Fruit fly (Drosophila melanogaster) whole organism, embryonic: ENCODE measurements around the gene Awh.

ENCODE experiments used
- Atf-2 ChIP-seq: fragments of 200-800 bp; sonication (Bioruptor generic); optimal IDR thresholded peaks from 2 replicates; lab custom pipeline; 2016; ENCODE audit warnings: missing biosample characterization, missing genetic modification characterization
- Atf3 ChIP-seq: fragments of 200-800 bp; sonication (Bioruptor generic); optimal IDR thresholded peaks from 3 replicates; lab custom pipeline; 2016; ENCODE audit warnings: missing biosample characterization, missing genetic modification characterization
- CG11560 ChIP-seq: fragments of 200-800 bp; sonication (Bioruptor generic); IDR thresholded peaks from 3 replicates; pipeline ENCODE4 v1.3.6; 2022; ENCODE audit warnings: missing biosample characterization, missing genetic modification characterization
- CG11696 ChIP-seq: fragments of 200-800 bp; sonication (Bioruptor generic); IDR thresholded peaks from 2 replicates; pipeline ENCODE4 v1.3.6; 2022; ENCODE audit warnings: missing biosample characterization, missing genetic modification characterization
- CG12391 ChIP-seq: fragments of 200-800 bp; sonication (Bioruptor generic); optimal IDR thresholded peaks from 3 replicates; lab custom pipeline; 2018; ENCODE audit warnings: missing biosample characterization, mild to moderate bottlenecking, missing genetic modification characterization, moderate library complexity
- CG13123 ChIP-seq: fragments of 200-800 bp; sonication (Bioruptor generic); optimal IDR thresholded peaks from 2 replicates; lab custom pipeline; 2016; ENCODE audit warnings: missing biosample characterization, missing genetic modification characterization
- CG15011 ChIP-seq: fragments of 200-800 bp; sonication (Bioruptor generic); optimal IDR thresholded peaks from 3 replicates; lab custom pipeline; 2018; ENCODE audit warnings: missing biosample characterization, mild to moderate bottlenecking, missing genetic modification characterization
- CG16779 ChIP-seq: fragments of 200-800 bp; sonication (Bioruptor generic); IDR thresholded peaks from 2 replicates; pipeline ENCODE4 v1.3.6; 2022; ENCODE audit warnings: missing biosample characterization, missing genetic modification characterization
- CG17359 ChIP-seq: fragments of 200-800 bp; sonication (Bioruptor generic); optimal IDR thresholded peaks from 3 replicates; lab custom pipeline; 2018; ENCODE audit warnings: missing biosample characterization, mild to moderate bottlenecking, missing genetic modification characterization, moderate library complexity
- CG18476 ChIP-seq: fragments of 200-800 bp; sonication (Bioruptor generic); optimal IDR thresholded peaks from 2 replicates; lab custom pipeline; 2016; ENCODE audit warnings: missing biosample characterization, mild to moderate bottlenecking, missing genetic modification characterization
- CG2712 ChIP-seq: fragments of 200-800 bp; optimal IDR thresholded peaks from 3 replicates; lab custom pipeline; 2019; ENCODE audit warnings: missing biosample characterization, mild to moderate bottlenecking, missing genetic modification characterization, moderate library complexity
- CG31441 ChIP-seq: fragments of 200-800 bp; sonication (Bioruptor generic); IDR thresholded peaks from 2 replicates; pipeline ENCODE4 v1.3.6; 2022; ENCODE audit warnings: missing biosample characterization, missing genetic modification characterization
- CG34422 ChIP-seq: fragments of 200-800 bp; sonication (Bioruptor generic); IDR thresholded peaks from 3 replicates; pipeline ENCODE4 v1.3.6; 2022; ENCODE audit warnings: missing biosample characterization, missing genetic modification characterization
- CG42726 ChIP-seq: fragments of 200-800 bp; sonication (Bioruptor generic); IDR thresholded peaks from 2 replicates; pipeline ENCODE4 v1.3.6; 2022; ENCODE audit warnings: missing biosample characterization, missing genetic modification characterization; ENCODE audit not compliant: partially characterized antibody
- CG7963 ChIP-seq: fragments of 200-800 bp; sonication (Bioruptor generic); IDR thresholded peaks from 3 replicates; pipeline ENCODE4 v1.3.6; 2022; ENCODE audit warnings: missing biosample characterization, missing genetic modification characterization; ENCODE audit not compliant: partially characterized antibody
- CG8290 ChIP-seq, 3 experiments: fragments of 200-800 bp; sonication (Bioruptor generic); optimal IDR thresholded peaks; 2 replicates each; lab custom pipeline; 2016 to 2019; ENCODE audit warnings: missing biosample characterization in 3 of 3, missing genetic modification characterization in 3 of 3, mild to moderate bottlenecking in 2 of 3, moderate library complexity in 1 of 3
- CoRest ChIP-seq: fragments of 200-800 bp; sonication (Bioruptor generic); optimal IDR thresholded peaks from 3 replicates; lab custom pipeline; 2018; ENCODE audit warnings: missing biosample characterization, mild to moderate bottlenecking, missing genetic modification characterization, moderate library complexity
- D19A ChIP-seq: fragments of 200-800 bp; optimal IDR thresholded peaks from 3 replicates; lab custom pipeline; 2019; ENCODE audit warnings: missing biosample characterization, mild to moderate bottlenecking, missing genetic modification characterization, moderate library complexity
- D19B ChIP-seq: fragments of 200-800 bp; sonication (Bioruptor generic); optimal IDR thresholded peaks from 2 replicates; lab custom pipeline; 2017; ENCODE audit warnings: missing biosample characterization, mild to moderate bottlenecking, missing genetic modification characterization
- HHEX ChIP-seq: fragments of 200-800 bp; sonication (Bioruptor generic); optimal IDR thresholded peaks from 3 replicates; lab custom pipeline; 2017; ENCODE audit warnings: missing biosample characterization, mild to moderate bottlenecking, missing genetic modification characterization, missing genetic modification reagents
- Mrtf ChIP-seq: fragments of 200-800 bp; sonication (Bioruptor generic); IDR thresholded peaks from 3 replicates; pipeline ENCODE4 v1.3.6; 2022; ENCODE audit warnings: missing biosample characterization, missing genetic modification characterization
- NC2α ChIP-seq: fragments of 200-800 bp; sonication (Bioruptor generic); optimal IDR thresholded peaks from 2 replicates; lab custom pipeline; 2016; ENCODE audit warnings: missing biosample characterization, missing genetic modification characterization
- Nf-YA ChIP-seq: fragments of 200-800 bp; sonication (Bioruptor generic); IDR thresholded peaks from 2 replicates; pipeline ENCODE4 v1.3.6; 2022; ENCODE audit warnings: missing biosample characterization, missing genetic modification characterization
- Nf-YB ChIP-seq: fragments of 200-800 bp; sonication (Bioruptor generic); optimal IDR thresholded peaks from 3 replicates; lab custom pipeline; 2019; ENCODE audit warnings: missing biosample characterization, mild to moderate bottlenecking, missing genetic modification characterization, moderate library complexity
- NfI ChIP-seq: fragments of 200-800 bp; sonication (Bioruptor generic); optimal IDR thresholded peaks from 3 replicates; lab custom pipeline; 2018; ENCODE audit warnings: missing biosample characterization, mild to moderate bottlenecking, missing genetic modification characterization, moderate library complexity
- Six4 ChIP-seq: fragments of 200-800 bp; sonication (Bioruptor generic); optimal IDR thresholded peaks from 2 replicates; lab custom pipeline; 2016; ENCODE audit warnings: missing biosample characterization, missing genetic modification characterization
- Tbp ChIP-seq: fragments of >200 bp; optimal IDR thresholded peaks from 2 replicates; lab custom pipeline; 2018; ENCODE audit warnings: missing biosample characterization, missing genetic modification characterization
- Usf ChIP-seq: fragments of 200-800 bp; sonication (Bioruptor generic); optimal IDR thresholded peaks from 2 replicates; lab custom pipeline; 2017; ENCODE audit warnings: missing genotype, missing biosample characterization, missing genetic modification characterization
- ato ChIP-seq: fragments of 200-800 bp; sonication (Bioruptor generic); IDR thresholded peaks from 2 replicates; pipeline ENCODE4 v1.3.6; 2022; ENCODE audit warnings: missing biosample characterization, missing genetic modification characterization; ENCODE audit not compliant: partially characterized antibody
- bab2 ChIP-seq: fragments of 200-800 bp; sonication (Bioruptor generic); optimal IDR thresholded peaks from 2 replicates; lab custom pipeline; 2016; ENCODE audit warnings: missing biosample characterization, missing genetic modification characterization
- cad ChIP-seq: fragments of >200 bp; optimal IDR thresholded peaks from 2 replicates; lab custom pipeline; 2017; ENCODE audit warnings: missing biosample characterization, missing genetic modification characterization
- caup ChIP-seq: fragments of 200-800 bp; sonication (Bioruptor generic); optimal IDR thresholded peaks from 3 replicates; lab custom pipeline; 2017; ENCODE audit warnings: missing biosample characterization, mild to moderate bottlenecking, missing genetic modification characterization, moderate library complexity; ENCODE audit not compliant: severe bottlenecking
- chif ChIP-seq, 2 experiments: fragments of 200-800 bp; sonication (Bioruptor generic); optimal IDR thresholded peaks; 3 replicates each; lab custom pipeline; 2016; ENCODE audit warnings: missing biosample characterization in 2 of 2, missing genetic modification characterization in 2 of 2
- chinmo ChIP-seq: fragments of 200-800 bp; sonication (Bioruptor generic); IDR thresholded peaks from 4 replicates; pipeline ENCODE4 v1.3.6; 2022; ENCODE audit warnings: missing biosample characterization, missing genetic modification characterization; ENCODE audit not compliant: partially characterized antibody
- ci ChIP-seq: fragments of 200-800 bp; sonication (Bioruptor generic); IDR thresholded peaks from 3 replicates; pipeline ENCODE4 v1.3.6; 2022; ENCODE audit warnings: missing biosample characterization, missing genetic modification characterization
- disco-r ChIP-seq: fragments of 200-800 bp; sonication (Bioruptor generic); optimal IDR thresholded peaks from 2 replicates; lab custom pipeline; 2016; ENCODE audit warnings: missing biosample characterization, missing genetic modification characterization
- dm ChIP-seq: fragments of 200-800 bp; sonication (Bioruptor generic); optimal IDR thresholded peaks from 3 replicates; lab custom pipeline; 2016; ENCODE audit warnings: missing biosample characterization, missing genetic modification characterization
- fd64A ChIP-seq: fragments of 200-800 bp; sonication (Bioruptor generic); optimal IDR thresholded peaks from 3 replicates; lab custom pipeline; 2018; ENCODE audit warnings: missing biosample characterization, mild to moderate bottlenecking, missing genetic modification characterization
- gcm2 ChIP-seq: fragments of 200-800 bp; sonication (Bioruptor generic); optimal IDR thresholded peaks from 2 replicates; lab custom pipeline; 2016; ENCODE audit warnings: missing biosample characterization, missing genetic modification characterization
- grau ChIP-seq: fragments of 200-800 bp; optimal IDR thresholded peaks from 3 replicates; lab custom pipeline; 2019; ENCODE audit warnings: missing biosample characterization, mild to moderate bottlenecking, missing genetic modification characterization, moderate library complexity
- grn ChIP-seq: fragments of 200-800 bp; sonication (Bioruptor generic); optimal IDR thresholded peaks from 3 replicates; lab custom pipeline; 2017; ENCODE audit warnings: missing biosample characterization, missing genetic modification characterization
- gsb-n ChIP-seq: fragments of 200-800 bp; sonication (Bioruptor generic); optimal IDR thresholded peaks from 3 replicates; lab custom pipeline; 2018; ENCODE audit warnings: missing biosample characterization, mild to moderate bottlenecking, missing genetic modification characterization
- her ChIP-seq: fragments of 200-800 bp; sonication (Bioruptor generic); optimal IDR thresholded peaks from 2 replicates; lab custom pipeline; 2016; ENCODE audit warnings: missing biosample characterization, missing genetic modification characterization
- hth ChIP-seq: fragments of >200 bp; optimal IDR thresholded peaks from 2 replicates; lab custom pipeline; 2017; ENCODE audit warnings: inconsistent platforms
- jumu ChIP-seq: fragments of 200-800 bp; sonication (Bioruptor generic); optimal IDR thresholded peaks from 3 replicates; lab custom pipeline; 2016; ENCODE audit warnings: missing biosample characterization, missing genetic modification characterization
- klu ChIP-seq: fragments of 200-800 bp; sonication (Bioruptor generic); IDR thresholded peaks from 2 replicates; pipeline ENCODE4 v1.3.6; 2022; ENCODE audit warnings: missing biosample characterization, missing genetic modification characterization
- nau ChIP-seq: fragments of 200-800 bp; sonication (Bioruptor generic); optimal IDR thresholded peaks from 3 replicates; lab custom pipeline; 2017; ENCODE audit warnings: missing biosample characterization, mild to moderate bottlenecking, missing genetic modification characterization, missing genetic modification reagents
- ssp ChIP-seq: fragments of 200-800 bp; sonication (Bioruptor generic); IDR thresholded peaks from 2 replicates; pipeline ENCODE4 v1.3.6; 2022; ENCODE audit warnings: missing biosample characterization, missing genetic modification characterization
- tio ChIP-seq: fragments of 200-800 bp; sonication (Bioruptor generic); optimal IDR thresholded peaks from 2 replicates; lab custom pipeline; 2017; ENCODE audit warnings: missing biosample characterization, missing genetic modification characterization, inconsistent platforms
- toy ChIP-seq: fragments of 200-800 bp; sonication (Bioruptor generic); IDR thresholded peaks from 2 replicates; pipeline ENCODE4 v1.3.6; 2022; ENCODE audit warnings: missing biosample characterization, missing genetic modification characterization
- wek ChIP-seq: fragments of 200-800 bp; sonication (Bioruptor generic); optimal IDR thresholded peaks from 3 replicates; lab custom pipeline; 2018; ENCODE audit warnings: missing biosample characterization, mild to moderate bottlenecking, missing genetic modification characterization, moderate library complexity

The Awh gene

dm6 chr3L:3802677-3803076, 43.3 kb upstream of the Awh start (continued):
- TF ChIP-seq disco-r (GFP tag; lab: Kevin White, UChicago): no peak
- peak; percentile 81 for TF ChIP-seq grau (tag; lab: Kevin White, UChicago)
- peak; percentile 50 for TF ChIP-seq toy
- peak; percentile 60 for TF ChIP-seq jumu (GFP tag; lab: Kevin White, UChicago)
- peak; percentile 90 for TF ChIP-seq ci (GFP tag; lab: Robert Waterston, UW)
- no peak for TF ChIP-seq cad (GFP tag; lab: Kevin White, UChicago)
- TF ChIP-seq dm: peak; percentile 64
- TF ChIP-seq fd64A (GFP tag; lab: Kevin White, UChicago): no peak
- no peak for TF ChIP-seq ato
- TF ChIP-seq wek: peak; percentile 22
- peak; percentile 71 for TF ChIP-seq CoRest (tag; lab: Kevin White, UChicago)
- peak; percentile 78 for TF ChIP-seq CG12391
- TF ChIP-seq chinmo (GFP tag; lab: Robert Waterston, UW): no peak
- TF ChIP-seq CG15011: peak; percentile 34
- peak; percentile 23 for TF ChIP-seq CG18476
- TF ChIP-seq CG11560 (tag; lab: Robert Waterston, UW): 0 out of 3 replicates have a peak, but pooled peaks have one; percentile 45
- TF ChIP-seq bab2: peak; percentile 63
- peak; percentile 37 for TF ChIP-seq Nf-YB (GFP tag; lab: Kevin White, UChicago)
- TF ChIP-seq CG31441: peak; percentile 68
- TF ChIP-seq chif (GFP tag; optimal IDR thresholded peaks at IDR 0.05; lab: Kevin White, UChicago): peak; percentile 58 to 67
- TF ChIP-seq CG34422 (GFP tag; lab: Robert Waterston, UW): peak; percentile 57; the same call in 2 of the 3 replicates
- TF ChIP-seq Nf-YA (GFP tag; lab: Robert Waterston, UW): peak; percentile 42; the same call in 1 of the 2 replicates
- TF ChIP-seq gsb-n (tag; lab: Kevin White, UChicago): no peak
- peak; percentile 67 for TF ChIP-seq CG11696 (GFP tag; lab: Robert Waterston, UW)
- peak; percentile 77 for TF ChIP-seq caup (GFP tag; lab: Kevin White, UChicago)
- no peak for TF ChIP-seq CG8290 (GFP tag; optimal IDR thresholded peaks at IDR 0.05; lab: Kevin White, UChicago)
- TF ChIP-seq CG8290 (tag; optimal IDR thresholded peaks at IDR 0.05; lab: Kevin White, UChicago): peak in 1 of 2 experiments; percentile 95
- peak; percentile 34 for TF ChIP-seq Six4
- peak; percentile 82 for TF ChIP-seq her (GFP tag; lab: Kevin White, UChicago)
- peak; percentile 66 for TF ChIP-seq CG17359 (tag; lab: Kevin White, UChicago)
- TF ChIP-seq gcm2 (GFP tag; lab: Kevin White, UChicago): peak; percentile 56
- peak; percentile 71 for TF ChIP-seq Mrtf
- TF ChIP-seq Atf-2 (GFP tag; lab: Kevin White, UChicago): peak; percentile 69
- TF ChIP-seq grn (GFP tag; lab: Kevin White, UChicago): no peak
- peak; percentile 51 for TF ChIP-seq NC2α (GFP tag; lab: Kevin White, UChicago)
- no peak for TF ChIP-seq tio (GFP tag; lab: Kevin White, UChicago)
- TF ChIP-seq hth (lab: Kevin White, UChicago): no peak
- TF ChIP-seq CG13123: peak; percentile 26
- peak; percentile 33; the same call in 1 of the 2 replicates for TF ChIP-seq ssp (GFP tag; lab: Robert Waterston, UW)
- TF ChIP-seq NfI (GFP tag; lab: Kevin White, UChicago): peak; percentile 89
- peak; percentile 40 for TF ChIP-seq nau (GFP tag; lab: Kevin White, UChicago)
- TF ChIP-seq CG7963 (GFP tag; lab: Robert Waterston, UW): no peak
- peak; percentile 40 for TF ChIP-seq D19B (GFP tag; lab: Kevin White, UChicago)
- no peak for TF ChIP-seq Usf (GFP tag; lab: Kevin White, UChicago)
- peak; percentile 35 for TF ChIP-seq Atf3 (GFP tag; lab: Kevin White, UChicago)
- TF ChIP-seq CG16779: peak; percentile 75; the same call in 1 of the 2 replicates
- no peak for TF ChIP-seq CG42726
- TF ChIP-seq CG2712: peak; percentile 60
- peak; percentile 66 for TF ChIP-seq klu (GFP tag; lab: Robert Waterston, UW)
- TF ChIP-seq D19A (tag; lab: Kevin White, UChicago): peak; percentile 18
- peak; percentile 65 for TF ChIP-seq HHEX (GFP tag; lab: Kevin White, UChicago)
- TF ChIP-seq Tbp (GFP tag; lab: Kevin White, UChicago): no peak
